Worm (Caenorhabditis elegans) whole organism, mixed stage, embryonic: ENCODE data around the gene rbg-1.

Experiments
- M03D4.4 ChIP-seq: sonication (generic microtip); optimal IDR thresholded peaks from 2 replicates; lab custom pipeline; 2017; ENCODE audit warnings: mild to moderate bottlenecking, missing genetic modification characterization, missing compliant biosample characterization
- bed-3 ChIP-seq: fragments of 200-800 bp; sonication (Bioruptor generic); optimal IDR thresholded peaks from 3 replicates; lab custom pipeline; 2018; ENCODE audit warnings: mild to moderate bottlenecking, missing genetic modification characterization, moderate library complexity, missing compliant biosample characterization
- blmp-1 ChIP-seq: fragments of 150-350 bp; optimal IDR thresholded peaks from 2 replicates; lab custom pipeline; 2014; ENCODE audit warnings: missing biosample characterization, missing genetic modification characterization
- ceh-39 ChIP-seq: fragments of 150-350 bp; optimal IDR thresholded peaks from 2 replicates; lab custom pipeline; 2014; ENCODE audit warnings: missing biosample characterization, missing genetic modification characterization
- ceh-43 ChIP-seq: fragments of 200-800 bp; sonication (Bioruptor generic); optimal IDR thresholded peaks from 2 replicates; lab custom pipeline; 2018; ENCODE audit warnings: mild to moderate bottlenecking, missing genetic modification characterization, moderate library complexity, missing compliant biosample characterization
- ces-1 ChIP-seq: fragments of 150-350 bp; optimal IDR thresholded peaks from 2 replicates; lab custom pipeline; 2014; ENCODE audit warnings: missing biosample characterization, missing genetic modification reagents, missing genetic modification characterization
- cnd-1 ChIP-seq: fragments of 200-800 bp; sonication (Bioruptor generic); optimal IDR thresholded peaks from 2 replicates; lab custom pipeline; 2018; ENCODE audit warnings: mild to moderate bottlenecking, missing genetic modification characterization, missing compliant biosample characterization
- drap-1 ChIP-seq: fragments of 200-800 bp; sonication (Bioruptor generic); optimal IDR thresholded peaks from 3 replicates; lab custom pipeline; 2018; ENCODE audit warnings: mild to moderate bottlenecking, missing genetic modification characterization, missing compliant biosample characterization
- elt-1 ChIP-seq: sonication (generic microtip); optimal IDR thresholded peaks from 2 replicates; lab custom pipeline; 2017; ENCODE audit warnings: missing genetic modification characterization, mild to moderate bottlenecking, missing compliant biosample characterization, antibody characterized with exemption, moderate library complexity, borderline replicate concordance; ENCODE audit not compliant: insufficient read depth
- elt-3 ChIP-seq: fragments of 150-350 bp; optimal IDR thresholded peaks from 2 replicates; lab custom pipeline; 2014; ENCODE audit warnings: missing biosample characterization, missing genetic modification characterization
- ham-2 ChIP-seq: fragments of 200-800 bp; sonication (Bioruptor generic); optimal IDR thresholded peaks from 2 replicates; lab custom pipeline; 2018; ENCODE audit warnings: mild to moderate bottlenecking, missing genetic modification characterization, missing compliant biosample characterization
- lsy-2 ChIP-seq: fragments of 150-350 bp; optimal IDR thresholded peaks from 2 replicates; lab custom pipeline; 2014; ENCODE audit warnings: missing biosample characterization, missing genetic modification characterization
- mab-5 ChIP-seq: fragments of 150-350 bp; optimal IDR thresholded peaks from 2 replicates; lab custom pipeline; 2014; ENCODE audit warnings: missing biosample characterization, missing genetic modification characterization
- mep-1 ChIP-seq: fragments of 150-350 bp; optimal IDR thresholded peaks from 2 replicates; lab custom pipeline; 2017; ENCODE audit warnings: missing biosample characterization, missing genetic modification reagents, missing genetic modification characterization, inconsistent platforms
- mls-2 ChIP-seq: sonication (generic microtip); optimal IDR thresholded peaks from 2 replicates; lab custom pipeline; 2016; ENCODE audit warnings: mild to moderate bottlenecking, missing genetic modification characterization, moderate library complexity, missing compliant biosample characterization
- nhr-12 ChIP-seq: fragments of 150-350 bp; optimal IDR thresholded peaks from 2 replicates; lab custom pipeline; 2014; ENCODE audit warnings: missing biosample characterization, missing genetic modification characterization
- nhr-237 ChIP-seq: fragments of 150-350 bp; optimal IDR thresholded peaks from 2 replicates; lab custom pipeline; 2014; ENCODE audit warnings: missing biosample characterization, missing genetic modification characterization
- nhr-76 ChIP-seq: sonication (generic microtip); optimal IDR thresholded peaks from 2 replicates; lab custom pipeline; 2017; ENCODE audit warnings: missing biosample characterization, missing genetic modification characterization
- sem-2 ChIP-seq: fragments of 200-800 bp; sonication (Bioruptor generic); optimal IDR thresholded peaks from 2 replicates; lab custom pipeline; 2018; ENCODE audit warnings: mild to moderate bottlenecking, missing genetic modification characterization, missing compliant biosample characterization
- sptf-1 ChIP-seq: sonication (generic microtip); optimal IDR thresholded peaks from 2 replicates; lab custom pipeline; 2017; ENCODE audit warnings: mild to moderate bottlenecking, missing genetic modification characterization, moderate library complexity, missing compliant biosample characterization
- unc-120 ChIP-seq: sonication (generic microtip); optimal IDR thresholded peaks from 2 replicates; lab custom pipeline; 2017; ENCODE audit warnings: missing genetic modification characterization, missing compliant biosample characterization; ENCODE audit not compliant: poor library complexity, severe bottlenecking
- zip-8 ChIP-seq: fragments of 150-350 bp; optimal IDR thresholded peaks from 2 replicates; lab custom pipeline; 2014; ENCODE audit warnings: missing biosample characterization, missing genetic modification characterization
- ztf-11 ChIP-seq: fragments of 150-350 bp; optimal IDR thresholded peaks from 2 replicates; lab custom pipeline; 2014; ENCODE audit warnings: missing biosample characterization, missing genetic modification characterization

rbg-1 gene

DNA sequence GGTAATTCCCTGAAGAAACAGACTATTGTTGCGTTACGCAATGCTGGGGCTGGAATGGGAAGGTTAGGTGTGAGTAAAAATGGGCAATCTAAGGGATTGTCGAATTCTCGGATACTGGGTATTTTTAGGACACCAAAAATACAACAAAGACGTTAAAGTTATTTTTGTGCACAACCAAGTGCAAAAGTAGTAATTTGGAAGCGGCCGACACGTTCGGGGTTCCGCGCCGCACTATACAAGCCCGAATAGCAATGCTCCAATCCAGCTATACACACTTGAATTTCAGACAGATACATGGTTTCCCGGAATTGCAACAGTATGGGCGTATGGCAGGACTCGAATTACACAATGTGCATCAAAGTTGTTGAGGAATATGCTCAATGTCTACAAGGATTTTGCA lies 44.7 kb downstream of the rbg-1 start:
- no peak for TF ChIP-seq elt-1 (tag; lab: Kevin White, UChicago)
- no peak for TF ChIP-seq M03D4.4 (tag; lab: Kevin White, UChicago)
- TF ChIP-seq zip-8 (tag; lab: Kevin White, UChicago), result no peak
- TF ChIP-seq mep-1 (tag; lab: Kevin White, UChicago), result no peak
- TF ChIP-seq drap-1 (GFP tag; lab: Kevin White, UChicago), result no peak
- TF ChIP-seq ceh-39, result no peak
- no peak for TF ChIP-seq unc-120 (tag; lab: Kevin White, UChicago)
- no peak for TF ChIP-seq nhr-12 (tag; lab: Kevin White, UChicago)
- no peak for TF ChIP-seq lsy-2
- TF ChIP-seq cnd-1 (tag; lab: Kevin White, UChicago), result no peak

DNA sequence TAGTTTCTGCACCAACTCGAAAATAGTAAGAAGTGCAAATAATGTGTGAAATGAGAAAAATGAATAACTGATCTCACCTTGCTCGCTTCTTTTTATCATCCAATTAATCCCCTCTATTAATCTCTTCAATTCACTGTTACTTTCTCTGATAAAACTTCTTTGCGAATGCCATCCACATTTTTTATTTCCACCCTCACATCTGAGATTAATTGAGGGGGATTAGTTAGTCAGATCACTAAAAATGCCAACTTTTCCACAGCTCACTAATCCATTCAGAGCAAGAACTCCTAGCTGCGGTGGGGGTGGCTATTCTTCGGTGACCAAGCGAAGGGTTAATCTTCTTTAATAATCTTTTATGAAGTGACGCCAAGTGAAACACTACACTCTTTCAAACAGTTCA lies 51.5 kb downstream of the rbg-1 start, which contains the start of gene dsc-1:
TSS of gene dsc-1 (minus strand) at position 46 of the 400 bp plus-strand sequence.
- TF ChIP-seq elt-1 (tag; lab: Kevin White, UChicago), result no peak
- no peak for TF ChIP-seq bed-3 (GFP tag; lab: Kevin White, UChicago)
- no peak for TF ChIP-seq nhr-76 (tag; lab: Kevin White, UChicago)
- no peak for TF ChIP-seq elt-3 (tag; lab: Kevin White, UChicago)
- TF ChIP-seq ceh-43 (GFP tag; lab: Kevin White, UChicago), result no peak
- TF ChIP-seq unc-120 (tag; lab: Kevin White, UChicago), result no peak
- no peak for TF ChIP-seq ces-1
- no peak for TF ChIP-seq mep-1 (tag; lab: Kevin White, UChicago)

DNA sequence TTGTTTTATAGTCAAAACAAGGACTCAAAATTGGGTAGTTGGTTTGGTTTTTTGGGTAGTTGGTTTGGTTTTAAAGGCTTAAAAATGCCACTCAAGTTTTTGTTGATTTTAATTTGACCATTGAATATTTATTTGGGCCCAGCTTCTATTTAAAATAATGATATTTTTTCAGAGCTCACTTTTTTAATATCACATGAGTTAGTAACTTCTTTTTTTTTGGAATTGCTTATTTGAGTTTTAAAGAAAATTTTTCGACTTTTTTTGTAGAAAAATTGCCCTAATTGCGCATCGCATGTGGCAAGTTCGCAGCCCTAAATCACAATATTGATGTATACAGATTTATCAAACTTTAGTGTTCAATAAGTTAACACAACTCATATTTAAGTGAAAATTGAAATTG lies 52.4 kb downstream of the rbg-1 start:
- TF ChIP-seq sptf-1 (tag; lab: Kevin White, UChicago), result no peak
- no peak for TF ChIP-seq mep-1 (tag; lab: Kevin White, UChicago)
- TF ChIP-seq nhr-237 (tag; lab: Kevin White, UChicago), result no peak
- no peak for TF ChIP-seq mls-2 (tag; lab: Kevin White, UChicago)
- TF ChIP-seq ceh-43 (GFP tag; lab: Kevin White, UChicago), result no peak
- no peak for TF ChIP-seq M03D4.4 (tag; lab: Kevin White, UChicago)
- no peak for TF ChIP-seq cnd-1 (tag; lab: Kevin White, UChicago)
- no peak for TF ChIP-seq ham-2 (GFP tag; lab: Kevin White, UChicago)
- no peak for TF ChIP-seq bed-3 (GFP tag; lab: Kevin White, UChicago)
- TF ChIP-seq sem-2 (GFP tag; lab: Kevin White, UChicago), result no peak

DNA sequence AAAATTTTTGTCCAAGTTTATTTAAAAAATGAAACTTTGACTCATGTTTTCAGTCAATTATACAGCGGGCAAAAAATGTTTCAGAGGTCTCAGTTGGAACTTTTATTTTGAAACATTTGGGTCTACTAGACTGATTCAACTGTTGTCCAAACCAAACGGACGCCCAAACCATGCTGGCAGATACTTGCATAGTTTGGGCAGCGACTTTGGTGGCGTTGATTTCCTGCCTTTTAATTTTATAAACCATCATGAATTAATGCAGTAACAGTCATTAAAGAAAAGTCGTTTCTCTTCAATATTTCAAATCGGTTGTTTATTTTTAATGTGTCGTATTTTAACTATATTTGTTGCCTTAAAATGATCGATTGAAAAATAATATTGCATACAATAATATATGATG lies 53.0 kb downstream of the rbg-1 start:
- TF ChIP-seq elt-1 (tag; lab: Kevin White, UChicago), result no peak
- no peak for TF ChIP-seq blmp-1 (tag; lab: Kevin White, UChicago)
- TF ChIP-seq unc-120 (tag; lab: Kevin White, UChicago), result no peak
- no peak for TF ChIP-seq lsy-2
- no peak for TF ChIP-seq mab-5 (tag; lab: Kevin White, UChicago)
- TF ChIP-seq drap-1 (GFP tag; lab: Kevin White, UChicago), result no peak
- TF ChIP-seq ceh-43 (GFP tag; lab: Kevin White, UChicago), result no peak
- no peak for TF ChIP-seq ham-2 (GFP tag; lab: Kevin White, UChicago)
- no peak for TF ChIP-seq ceh-39
- no peak for TF ChIP-seq ztf-11
- TF ChIP-seq zip-8 (tag; lab: Kevin White, UChicago), result no peak
